Worm (Caenorhabditis elegans): ENCODE results near the gene col-172.

col-172 gene

ce11 chrX:6718595-6718994, 46.0 kb downstream of the col-172 start, which contains the start of gene smf-2:
Gene smf-2 (minus strand): TSS chrX:6718695.
- no peak for TF ChIP-seq flt-1 (GFP tag; IDR thresholded peaks at IDR 0.05)
- no peak for TF ChIP-seq hmg-4 (GFP tag; optimal IDR thresholded peaks at IDR 0.05)
- TF ChIP-seq scrt-1 (GFP tag; IDR thresholded peaks at IDR 0.05): no peak
- no peak for TF ChIP-seq F13C5.2 (tag; optimal IDR thresholded peaks at IDR 0.05)
- no peak for TF ChIP-seq ceh-13 (GFP tag; optimal IDR thresholded peaks at IDR 0.05)

DNA sequence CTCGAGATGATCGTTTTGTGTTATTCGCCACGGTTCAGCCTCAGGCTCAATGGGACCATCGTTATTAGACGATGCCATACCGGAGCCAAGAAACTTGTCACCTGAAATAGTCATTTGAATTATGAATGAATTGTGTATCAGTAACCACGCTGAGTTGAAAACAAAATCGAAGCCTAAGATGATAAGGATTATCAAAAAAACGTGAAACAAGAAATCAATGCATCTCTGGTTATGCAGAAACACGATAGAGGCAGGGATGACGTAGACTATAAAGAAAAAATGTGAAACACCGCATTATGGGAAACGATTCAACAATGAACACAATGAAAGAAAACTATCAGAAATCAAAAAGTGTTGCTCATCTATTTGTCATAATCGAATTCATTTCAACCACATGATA, 50.3 kb downstream of the col-172 start, which contains the start of gene smf-1:
Gene smf-1, minus strand, starts transcription at position 101 of the 400 bp plus-strand sequence.
- TF ChIP-seq tbx-37 (GFP tag; conservative IDR thresholded peaks at IDR 0.05) (no peak), ets-7 (tag; optimal IDR thresholded peaks at IDR 0.05) (no peak), ceh-36 (tag; optimal IDR thresholded peaks at IDR 0.05) (no peak), flt-1 (GFP tag; IDR thresholded peaks at IDR 0.05) (no peak), ceh-13 (GFP tag; optimal IDR thresholded peaks at IDR 0.05) (no peak), hnd-1 (tag; optimal IDR thresholded peaks at IDR 0.05) (no peak), pes-1 (GFP tag; IDR thresholded peaks at IDR 0.05) (no peak), B0310.2 (tag; optimal IDR thresholded peaks at IDR 0.05) (no peak)
